Fruit fly (Drosophila melanogaster): Measurements from ENCODE around the gene CG2767.

Gene CG2767

dm6 chr3R:7968958-7969701, 38.8 kb downstream of the CG2767 start:
- TF ChIP-seq Pif1B (GFP tag; optimal IDR thresholded peaks at IDR 0.05) (no peak), CG32121 (GFP tag; IDR thresholded peaks at IDR 0.05) (no peak), CG8301 (tag; optimal IDR thresholded peaks at IDR 0.05) (no peak), EcR (GFP tag; optimal IDR thresholded peaks at IDR 0.05) (peak; percentile 61), CG4496 (GFP tag; IDR thresholded peaks at IDR 0.05) (no peak), CG34367 (tag; optimal IDR thresholded peaks at IDR 0.05) (no peak), CG17806 (tag; optimal IDR thresholded peaks at IDR 0.05) (no peak), CG13204 (GFP tag; optimal IDR thresholded peaks at IDR 0.05) (peak; percentile 39), CG14655 (GFP tag; optimal IDR thresholded peaks at IDR 0.05) (no peak), Snoo (tag; optimal IDR thresholded peaks at IDR 0.05) (no peak), Pif1A (GFP tag; optimal IDR thresholded peaks at IDR 0.05) (no peak)

- TF ChIP-seq CG8301 (tag; optimal IDR thresholded peaks at IDR 0.05) (no peak), CG32121 (GFP tag; IDR thresholded peaks at IDR 0.05) (peak; percentile 60), fd96Ca (GFP tag; IDR thresholded peaks at IDR 0.05) (peak; percentile 54; the same call in 1 of the 3 replicates), CG8159 (tag; optimal IDR thresholded peaks at IDR 0.05) (no peak), Snoo (tag; optimal IDR thresholded peaks at IDR 0.05) (no peak), Pif1B (GFP tag; optimal IDR thresholded peaks at IDR 0.05) (peak; percentile 45), Ets98B (GFP tag; IDR thresholded peaks at IDR 0.05) (peak; percentile 80), CG9948 (tag; optimal IDR thresholded peaks at IDR 0.05) (no peak), CG15710 (tag; optimal IDR thresholded peaks at IDR 0.05) (no peak), EcR (GFP tag; optimal IDR thresholded peaks at IDR 0.05) (peak; percentile 98), CG14655 (GFP tag; optimal IDR thresholded peaks at IDR 0.05) (no peak), rn (GFP tag; IDR thresholded peaks at IDR 0.05) (no peak), Pif1A (GFP tag; optimal IDR thresholded peaks at IDR 0.05) (peak; percentile 2), D1 (tag; optimal IDR thresholded peaks at IDR 0.05) (no peak), CG13204 (GFP tag; optimal IDR thresholded peaks at IDR 0.05) (peak; percentile 61), CG34367 (tag; optimal IDR thresholded peaks at IDR 0.05) (no peak), CG12605 (GFP tag; IDR thresholded peaks at IDR 0.05) (peak; percentile 79), CG10348 (GFP tag; IDR thresholded peaks at IDR 0.05) (no peak), CG17806 (tag; optimal IDR thresholded peaks at IDR 0.05) (no peak), CG4496 (GFP tag; IDR thresholded peaks at IDR 0.05) (peak; percentile 74; the same call in 2 of the 3 replicates), gl (tag; optimal IDR thresholded peaks at IDR 0.05) (peak; percentile 28)
Measured at dm6 chr3R:7967801-7968200, 40.1 kb downstream of the CG2767 start.

DNA sequence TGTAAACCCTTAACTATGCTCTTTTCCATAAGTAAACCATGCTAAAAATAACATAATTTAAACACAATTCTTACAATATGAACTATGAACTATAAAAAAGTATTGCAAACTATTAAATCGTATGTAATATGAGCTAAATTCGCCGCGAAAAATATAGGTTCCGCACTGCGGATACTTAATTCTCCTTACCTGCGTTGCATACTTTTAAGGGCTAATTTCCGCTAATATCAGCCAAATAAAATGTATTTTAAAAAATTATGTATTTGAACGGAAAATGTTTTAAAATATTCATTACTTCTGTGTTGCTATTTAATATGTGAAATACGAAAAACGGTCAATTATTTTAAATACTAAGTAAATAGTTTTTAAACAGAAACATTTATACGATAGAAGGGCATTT, 40.6 kb downstream of the CG2767 start, which contains the start of gene dsx:
Gene dsx, minus strand, starts transcription at position 62 of the 400 bp plus-strand sequence.
- TF ChIP-seq CG10348 (GFP tag; IDR thresholded peaks at IDR 0.05), result no peak
- no peak for TF ChIP-seq CG34367 (tag; optimal IDR thresholded peaks at IDR 0.05)
- TF ChIP-seq CG12605 (GFP tag; IDR thresholded peaks at IDR 0.05), result no peak
- TF ChIP-seq D1 (tag; optimal IDR thresholded peaks at IDR 0.05), result no peak
- TF ChIP-seq Pif1A (GFP tag; optimal IDR thresholded peaks at IDR 0.05), result no peak
- TF ChIP-seq Ets98B (GFP tag; IDR thresholded peaks at IDR 0.05), result no peak
- no peak for TF ChIP-seq EcR (GFP tag; optimal IDR thresholded peaks at IDR 0.05)
- TF ChIP-seq CG14655 (GFP tag; optimal IDR thresholded peaks at IDR 0.05), result peak; percentile 59
- no peak for TF ChIP-seq gl (tag; optimal IDR thresholded peaks at IDR 0.05)
- TF ChIP-seq CG15710 (tag; optimal IDR thresholded peaks at IDR 0.05), result peak; percentile 26
- TF ChIP-seq Snoo (tag; optimal IDR thresholded peaks at IDR 0.05), result no peak
- TF ChIP-seq CG4496 (GFP tag; IDR thresholded peaks at IDR 0.05), result no peak
- TF ChIP-seq CG17806 (tag; optimal IDR thresholded peaks at IDR 0.05), result no peak
- TF ChIP-seq fd96Ca (GFP tag; IDR thresholded peaks at IDR 0.05), result no peak
- peak; percentile 37 for TF ChIP-seq CG8159 (tag; optimal IDR thresholded peaks at IDR 0.05)
- no peak for TF ChIP-seq CG9948 (tag; optimal IDR thresholded peaks at IDR 0.05)

- TF ChIP-seq CG15710 (tag; optimal IDR thresholded peaks at IDR 0.05) (no peak), CG4496 (GFP tag; IDR thresholded peaks at IDR 0.05) (peak; percentile 76), Snoo (tag; optimal IDR thresholded peaks at IDR 0.05) (no peak), CG17806 (tag; optimal IDR thresholded peaks at IDR 0.05) (no peak), gl (tag; optimal IDR thresholded peaks at IDR 0.05) (peak; percentile 16), fd96Ca (GFP tag; IDR thresholded peaks at IDR 0.05) (no peak; the same call in none of the 3 replicates), CG13204 (GFP tag; optimal IDR thresholded peaks at IDR 0.05) (peak; percentile 74), CG32121 (GFP tag; IDR thresholded peaks at IDR 0.05) (peak; percentile 12; the same call in 1 of the 2 replicates), CG34367 (tag; optimal IDR thresholded peaks at IDR 0.05) (no peak), D1 (tag; optimal IDR thresholded peaks at IDR 0.05) (no peak), CG8301 (tag; optimal IDR thresholded peaks at IDR 0.05) (no peak), CG9948 (tag; optimal IDR thresholded peaks at IDR 0.05) (no peak), rn (GFP tag; IDR thresholded peaks at IDR 0.05) (no peak), CG8159 (tag; optimal IDR thresholded peaks at IDR 0.05) (no peak), CG14655 (GFP tag; optimal IDR thresholded peaks at IDR 0.05) (no peak), Pif1A (GFP tag; optimal IDR thresholded peaks at IDR 0.05) (no peak), EcR (GFP tag; optimal IDR thresholded peaks at IDR 0.05) (peak; percentile 85), Pif1B (GFP tag; optimal IDR thresholded peaks at IDR 0.05) (no peak), CG10348 (GFP tag; IDR thresholded peaks at IDR 0.05) (no peak), CG12605 (GFP tag; IDR thresholded peaks at IDR 0.05) (peak; percentile 62), Ets98B (GFP tag; IDR thresholded peaks at IDR 0.05) (peak; percentile 30; the same call in 1 of the 2 replicates)
Measured at dm6 chr3R:7966544-7967264, 41.2 kb downstream of the CG2767 start.
